Worm (Caenorhabditis elegans): ENCODE results near the gene T21D12.7.

The T21D12.7 gene

DNA sequence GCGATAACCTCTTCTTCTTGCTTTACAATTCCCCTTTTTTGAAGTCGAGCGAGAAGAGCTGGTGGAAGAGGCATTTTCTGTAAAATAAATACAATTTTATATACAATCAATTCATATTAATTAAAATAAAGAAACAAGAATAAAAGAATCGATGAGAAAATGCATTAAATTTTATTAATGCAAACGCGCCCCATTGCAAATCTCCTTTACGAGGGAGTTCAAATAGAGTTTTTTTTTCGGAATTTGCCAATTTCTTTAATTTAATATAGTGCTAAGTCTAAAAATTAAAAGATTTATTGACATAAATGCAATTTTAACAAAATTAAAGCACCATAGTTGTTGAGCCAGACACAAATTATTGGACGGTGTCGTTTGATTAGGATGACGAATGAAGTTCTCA, 29.6 kb downstream of the T21D12.7 start, which contains the start of gene pqbp-1.1 (continued):
- TF ChIP-seq lsy-2 (tag; optimal IDR thresholded peaks at IDR 0.05) (peak; percentile 76 to 82), ama-1 (optimal IDR thresholded peaks at IDR 0.05) (no peak), aly-2 (tag; optimal IDR thresholded peaks at IDR 0.05) (peak; percentile 58), nhr-20 (tag; optimal IDR thresholded peaks at IDR 0.05) (peak; percentile 58), jun-1 (tag; optimal IDR thresholded peaks at IDR 0.05) (peak; percentile 3), sup-37 (GFP tag; optimal IDR thresholded peaks at IDR 0.05) (no peak), efl-1 (optimal IDR thresholded peaks at IDR 0.05) (peak; percentile 69 to 94), efl-1 (GFP tag; optimal IDR thresholded peaks at IDR 0.05 in 1 of 2) (peak; percentile 95 to 99)

ce11 chrIV:259142-259541, 32.1 kb downstream of the T21D12.7 start, which contains the start of gene dpy-9:
Gene dpy-9, minus strand, starts transcription at chrIV:259204.
- TF ChIP-seq blmp-1 (tag; optimal IDR thresholded peaks at IDR 0.05) (peak; percentile 96), mep-1 (tag; optimal IDR thresholded peaks at IDR 0.05) (no peak), elt-3 (tag; optimal IDR thresholded peaks at IDR 0.05) (peak in 1 of 6 experiments; percentile 50)

DNA sequence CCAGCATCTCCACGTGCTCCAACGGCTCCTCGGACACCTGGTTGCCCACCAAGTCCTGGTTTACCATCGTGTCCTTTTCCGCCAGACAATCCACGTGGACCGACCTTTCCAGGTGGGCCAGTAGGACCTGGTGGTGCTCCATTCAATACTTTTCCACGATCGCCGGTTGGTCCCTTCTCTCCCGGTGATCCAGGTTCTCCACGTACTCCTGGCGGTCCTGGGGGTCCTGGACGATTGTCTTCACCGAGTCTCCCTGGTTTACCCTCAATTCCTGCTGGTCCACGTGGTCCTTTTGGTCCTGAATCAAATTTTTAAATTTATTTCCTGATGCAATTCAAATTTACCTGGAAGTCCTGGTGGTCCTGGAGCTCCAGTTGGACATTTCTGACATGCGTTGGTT, 32.9 kb downstream of the T21D12.7 start:
- no peak for TF ChIP-seq unc-98 (GFP tag; IDR thresholded peaks at IDR 0.05)
- no peak for TF ChIP-seq ces-1 (GFP tag; optimal IDR thresholded peaks at IDR 0.05)
- no peak for TF ChIP-seq lin-35 (GFP tag; optimal IDR thresholded peaks at IDR 0.05)
- no peak for TF ChIP-seq C04F5.9 (tag; optimal IDR thresholded peaks at IDR 0.05)
- TF ChIP-seq ceh-82 (tag; optimal IDR thresholded peaks at IDR 0.05), result no peak
- TF ChIP-seq fkh-8 (tag; optimal IDR thresholded peaks at IDR 0.05), result no peak
- TF ChIP-seq tlp-1 (tag; optimal IDR thresholded peaks at IDR 0.05), result no peak
- TF ChIP-seq snu-23 (GFP tag; optimal IDR thresholded peaks at IDR 0.05), result no peak

ce11 chrIV:257095-257494, 34.2 kb downstream of the T21D12.7 start, which contains the start of gene R02D3.8:
Gene R02D3.8, minus strand, starts transcription at chrIV:257203.
- TF ChIP-seq tbx-2 (tag; optimal IDR thresholded peaks at IDR 0.05) (peak; percentile 21), fkh-4 (tag; optimal IDR thresholded peaks at IDR 0.05; ENCODE audit: borderline replicate concordance) (peak; percentile 11), ceh-63 (GFP tag; optimal IDR thresholded peaks at IDR 0.05) (no peak), dsc-1 (tag; optimal IDR thresholded peaks at IDR 0.05) (peak; percentile 48), aly-2 (tag; optimal IDR thresholded peaks at IDR 0.05) (no peak), hlh-4 (tag; optimal IDR thresholded peaks at IDR 0.05) (no peak), hlh-17 (GFP tag; optimal IDR thresholded peaks at IDR 0.05; ENCODE audit: borderline replicate concordance) (no peak), lin-15B (tag; optimal IDR thresholded peaks at IDR 0.05) (peak; percentile 4), swsn-7 (tag; optimal IDR thresholded peaks at IDR 0.05) (peak; percentile 31), dpl-1 (GFP tag; optimal IDR thresholded peaks at IDR 0.05) (peak; percentile 48 to 67 (median 55)), fkh-8 (tag; optimal IDR thresholded peaks at IDR 0.05) (peak; percentile 12), lin-13 (GFP tag; optimal IDR thresholded peaks at IDR 0.05) (peak; percentile 31), egl-13 (tag; optimal IDR thresholded peaks at IDR 0.05) (peak; percentile 25), lin-14 (GFP tag; optimal IDR thresholded peaks at IDR 0.05) (peak; percentile 29), snu-23 (GFP tag; optimal IDR thresholded peaks at IDR 0.05) (peak; percentile 62), nhr-85 (tag) (peak; percentile 47), irx-1 (tag; optimal IDR thresholded peaks at IDR 0.05) (peak; percentile 27), xbp-1 (tag; optimal IDR thresholded peaks at IDR 0.05) (peak; percentile 42), rnt-1 (tag; optimal IDR thresholded peaks at IDR 0.05) (peak; percentile 89), nhr-20 (tag; optimal IDR thresholded peaks at IDR 0.05) (peak; percentile 40), sptf-1 (tag; optimal IDR thresholded peaks at IDR 0.05) (no peak), ceh-90 (tag; optimal IDR thresholded peaks at IDR 0.05) (peak; percentile 75), nhr-90 (tag; optimal IDR thresholded peaks at IDR 0.05; ENCODE audit: poor library complexity) (peak; percentile 61), nhr-47 (tag; optimal IDR thresholded peaks at IDR 0.05) (peak; percentile 64), unc-30 (tag; optimal IDR thresholded peaks at IDR 0.05) (no peak), efl-1 (optimal IDR thresholded peaks at IDR 0.05) (peak; percentile 45 to 65), efl-1 (GFP tag; optimal IDR thresholded peaks at IDR 0.05 in 1 of 2) (peak; percentile 64 to 95), nhr-28 (tag; optimal IDR thresholded peaks at IDR 0.05) (no peak), lin-35 (GFP tag; optimal IDR thresholded peaks at IDR 0.05) (peak; percentile 50 to 59), lin-39 (tag; optimal IDR thresholded peaks at IDR 0.05) (no peak), lsy-2 (tag; optimal IDR thresholded peaks at IDR 0.05) (peak; percentile 35 to 66), C16A3.4 (tag; optimal IDR thresholded peaks at IDR 0.05) (peak; percentile 35), nhr-12 (tag; optimal IDR thresholded peaks at IDR 0.05) (no peak), lir-3 (tag; optimal IDR thresholded peaks at IDR 0.05; ENCODE audit: poor library complexity) (peak; percentile 72), ztf-11 (tag; optimal IDR thresholded peaks at IDR 0.05) (peak in 1 of 2 experiments; percentile 46), zag-1 (tag; optimal IDR thresholded peaks at IDR 0.05) (no peak)

Measured in whole organism, L1 larva.